Fruit fly (Drosophila melanogaster) whole organism, wandering third instar larva: ENCODE results near the gene mah.

Source experiments
- Dfd ChIP-seq: fragments of >200 bp; optimal IDR thresholded peaks from 2 replicates; lab custom pipeline; 2017; ENCODE audit warnings: missing biosample characterization, missing genetic modification characterization
- Mio ChIP-seq: sonication (Bioruptor generic); optimal IDR thresholded peaks from 2 replicates; lab custom pipeline; 2016; ENCODE audit warnings: missing biosample characterization, missing genetic modification characterization
- Sp1 ChIP-seq: fragments of 200-800 bp; sonication (Bioruptor generic); optimal IDR thresholded peaks from 3 replicates; lab custom pipeline; 2019; ENCODE audit warnings: missing biosample characterization, mild to moderate bottlenecking, missing genetic modification characterization, moderate library complexity
- h ChIP-seq: fragments of 200-800 bp; sonication (Bioruptor generic); optimal IDR thresholded peaks from 3 replicates; lab custom pipeline; 2016; ENCODE audit warnings: missing biosample characterization, mild to moderate bottlenecking, missing genetic modification characterization
- tai ChIP-seq: sonication (Bioruptor generic); optimal IDR thresholded peaks from 2 replicates; lab custom pipeline; 2016; ENCODE audit warnings: missing biosample characterization, missing genetic modification characterization

- no peak for TF ChIP-seq Mio (GFP tag; lab: Kevin White, UChicago)
- no peak for TF ChIP-seq tai (GFP tag; lab: Kevin White, UChicago)
- TF ChIP-seq Sp1 (GFP tag; lab: Kevin White, UChicago): no peak
- no peak for TF ChIP-seq Dfd (GFP tag; lab: Kevin White, UChicago)
- no peak for TF ChIP-seq h (GFP tag; lab: Kevin White, UChicago)
Observed at dm6 chr3R:24985029-24985685, 37.7 kb downstream of the mah start.
